Worm (Caenorhabditis elegans) whole organism, mixed stage, embryonic: Measurements from ENCODE around the gene glc-4.

Source experiments
- ces-1 ChIP-seq: fragments of 150-350 bp; optimal IDR thresholded peaks from 2 replicates; lab custom pipeline; 2014; ENCODE audit warnings: missing biosample characterization, missing genetic modification reagents, missing genetic modification characterization
- drap-1 ChIP-seq: fragments of 200-800 bp; sonication (Bioruptor generic); optimal IDR thresholded peaks from 3 replicates; lab custom pipeline; 2018; ENCODE audit warnings: mild to moderate bottlenecking, missing genetic modification characterization, missing compliant biosample characterization
- elt-1 ChIP-seq: sonication (generic microtip); optimal IDR thresholded peaks from 2 replicates; lab custom pipeline; 2017; ENCODE audit warnings: missing genetic modification characterization, mild to moderate bottlenecking, missing compliant biosample characterization, antibody characterized with exemption, moderate library complexity, borderline replicate concordance; ENCODE audit not compliant: insufficient read depth
- elt-3 ChIP-seq: fragments of 150-350 bp; optimal IDR thresholded peaks from 2 replicates; lab custom pipeline; 2014; ENCODE audit warnings: missing biosample characterization, missing genetic modification characterization
- lsy-2 ChIP-seq: fragments of 150-350 bp; optimal IDR thresholded peaks from 2 replicates; lab custom pipeline; 2014; ENCODE audit warnings: missing biosample characterization, missing genetic modification characterization
- nhr-2 ChIP-seq: fragments of 150-350 bp; optimal IDR thresholded peaks from 2 replicates; lab custom pipeline; 2014; ENCODE audit warnings: missing biosample characterization, missing genetic modification characterization
- nhr-237 ChIP-seq: fragments of 150-350 bp; optimal IDR thresholded peaks from 2 replicates; lab custom pipeline; 2014; ENCODE audit warnings: missing biosample characterization, missing genetic modification characterization
- pha-4 ChIP-seq: fragments of 150-350 bp; optimal IDR thresholded peaks from 2 replicates; lab custom pipeline; 2018; ENCODE audit warnings: missing biosample characterization, missing genetic modification reagents, missing genetic modification characterization
- sem-2 ChIP-seq: fragments of 200-800 bp; sonication (Bioruptor generic); optimal IDR thresholded peaks from 2 replicates; lab custom pipeline; 2018; ENCODE audit warnings: mild to moderate bottlenecking, missing genetic modification characterization, missing compliant biosample characterization
- snpc-4 ChIP-seq: fragments of 150-350 bp; optimal IDR thresholded peaks from 2 replicates; lab custom pipeline; 2014; ENCODE audit warnings: missing biosample characterization, missing genetic modification characterization
- tbx-8 ChIP-seq: fragments of 200-800 bp; sonication (Bioruptor generic); optimal IDR thresholded peaks from 2 replicates; lab custom pipeline; 2018; ENCODE audit warnings: mild to moderate bottlenecking, missing genetic modification characterization, moderate library complexity, missing compliant biosample characterization
- unc-120 ChIP-seq: sonication (generic microtip); optimal IDR thresholded peaks from 2 replicates; lab custom pipeline; 2017; ENCODE audit warnings: missing genetic modification characterization, missing compliant biosample characterization; ENCODE audit not compliant: poor library complexity, severe bottlenecking
- unc-62 ChIP-seq: fragments of 150-350 bp; optimal IDR thresholded peaks from 2 replicates; lab custom pipeline; 2014; ENCODE audit warnings: missing biosample characterization, missing genetic modification reagents, missing genetic modification characterization
- ztf-11 ChIP-seq: fragments of 150-350 bp; optimal IDR thresholded peaks from 2 replicates; lab custom pipeline; 2014; ENCODE audit warnings: missing biosample characterization, missing genetic modification characterization

- no peak for TF ChIP-seq tbx-8 (GFP tag; lab: Kevin White, UChicago)
- TF ChIP-seq ces-1 (GFP tag; lab: Kevin White, UChicago): no peak
- no peak for TF ChIP-seq ztf-11 (tag; lab: Kevin White, UChicago)
- TF ChIP-seq snpc-4 (tag; lab: Kevin White, UChicago): no peak
- TF ChIP-seq lsy-2: no peak
- no peak for TF ChIP-seq pha-4
- no peak for TF ChIP-seq nhr-237 (tag; lab: Kevin White, UChicago)
- no peak for TF ChIP-seq elt-1 (tag; lab: Kevin White, UChicago)
- TF ChIP-seq unc-62 (GFP tag; lab: Kevin White, UChicago): no peak
- no peak for TF ChIP-seq unc-120 (tag; lab: Kevin White, UChicago)
- TF ChIP-seq elt-3 (tag; lab: Kevin White, UChicago): no peak
- no peak for TF ChIP-seq drap-1 (GFP tag; lab: Kevin White, UChicago)
- no peak for TF ChIP-seq sem-2 (GFP tag; lab: Kevin White, UChicago)
- TF ChIP-seq nhr-2: no peak
Observed at ce11 chrII:7139064-7139463, 35.7 kb downstream of the glc-4 start.
